Fruit fly (Drosophila melanogaster) whole organism, embryonic: ENCODE measurements around the gene spg.

Source experiments
- Atf3 ChIP-seq: fragments of 200-800 bp; sonication (Bioruptor generic); optimal IDR thresholded peaks from 3 replicates; lab custom pipeline; 2016; ENCODE audit warnings: missing biosample characterization, missing genetic modification characterization
- Blimp-1 ChIP-seq: fragments of 200-800 bp; sonication (Bioruptor generic); optimal IDR thresholded peaks from 3 replicates; lab custom pipeline; 2018; ENCODE audit warnings: missing biosample characterization, missing genetic modification characterization, mild to moderate bottlenecking, moderate library complexity, missing genetic modification reagents
- CG10147 ChIP-seq: fragments of 200-800 bp; sonication (Bioruptor generic); optimal IDR thresholded peaks from 2 replicates; lab custom pipeline; 2019; ENCODE audit warnings: missing biosample characterization, mild to moderate bottlenecking, missing genetic modification characterization, moderate library complexity
- CG18262 ChIP-seq: fragments of 200-800 bp; optimal IDR thresholded peaks from 3 replicates; lab custom pipeline; 2019; ENCODE audit warnings: missing biosample characterization, mild to moderate bottlenecking, missing genetic modification characterization, moderate library complexity
- CG2129 ChIP-seq: fragments of 200-800 bp; sonication (Bioruptor generic); IDR thresholded peaks from 2 replicates; pipeline ENCODE4 v1.3.6; 2022; ENCODE audit warnings: missing biosample characterization, missing genetic modification characterization; ENCODE audit not compliant: partially characterized antibody
- CG2199 ChIP-seq: fragments of 200-800 bp; sonication (Bioruptor generic); IDR thresholded peaks from 3 replicates; pipeline ENCODE4 v1.3.6; 2022; ENCODE audit warnings: missing biosample characterization, missing genetic modification characterization
- CG2889 ChIP-seq: fragments of 200-800 bp; sonication (Bioruptor generic); IDR thresholded peaks from 3 replicates; pipeline ENCODE4 v1.3.6; 2022; ENCODE audit warnings: missing biosample characterization, missing genetic modification characterization
- CG30020 ChIP-seq: fragments of 200-800 bp; optimal IDR thresholded peaks from 2 replicates; lab custom pipeline; 2019; ENCODE audit warnings: missing biosample characterization, mild to moderate bottlenecking, missing genetic modification characterization, moderate library complexity
- CG4820 ChIP-seq: fragments of 200-800 bp; sonication (Bioruptor generic); optimal IDR thresholded peaks from 3 replicates; lab custom pipeline; 2016; ENCODE audit warnings: missing biosample characterization, missing genetic modification characterization
- CG6683 ChIP-seq: fragments of 200-800 bp; sonication (Bioruptor generic); optimal IDR thresholded peaks from 2 replicates; lab custom pipeline; 2017; ENCODE audit warnings: missing biosample characterization, mild to moderate bottlenecking, missing genetic modification characterization, missing genetic modification reagents
- CG7372 ChIP-seq: fragments of 200-800 bp; sonication (Bioruptor generic); IDR thresholded peaks from 2 replicates; pipeline ENCODE4 v1.3.6; 2022; ENCODE audit warnings: missing biosample characterization, missing genetic modification characterization
- CG7745 ChIP-seq: fragments of 200-800 bp; sonication (Bioruptor generic); optimal IDR thresholded peaks from 2 replicates; lab custom pipeline; 2018; ENCODE audit warnings: missing biosample characterization, mild to moderate bottlenecking, missing genetic modification characterization, moderate library complexity
- CG7839 ChIP-seq: fragments of 200-800 bp; sonication (Bioruptor generic); optimal IDR thresholded peaks from 3 replicates; lab custom pipeline; 2018; ENCODE audit warnings: missing biosample characterization, mild to moderate bottlenecking, missing genetic modification characterization, moderate library complexity
- CG8281 ChIP-seq: fragments of 200-800 bp; sonication (Bioruptor generic); optimal IDR thresholded peaks from 2 replicates; lab custom pipeline; 2018; ENCODE audit warnings: missing biosample characterization, mild to moderate bottlenecking, missing genetic modification characterization, moderate library complexity
- CG8478 ChIP-seq: fragments of >200 bp; optimal IDR thresholded peaks from 2 replicates; lab custom pipeline; 2018
- CG9609 ChIP-seq: fragments of 200-800 bp; sonication (Bioruptor generic); optimal IDR thresholded peaks from 3 replicates; lab custom pipeline; 2016; ENCODE audit warnings: missing biosample characterization, missing genetic modification characterization
- CG9797 ChIP-seq: fragments of 200-800 bp; sonication (Bioruptor generic); optimal IDR thresholded peaks from 3 replicates; lab custom pipeline; 2018; ENCODE audit warnings: missing biosample characterization, mild to moderate bottlenecking, missing genetic modification characterization
- CG9817 ChIP-seq: fragments of 200-800 bp; sonication (Bioruptor generic); optimal IDR thresholded peaks from 2 replicates; lab custom pipeline; 2018; ENCODE audit warnings: missing biosample characterization, mild to moderate bottlenecking, missing genetic modification characterization, moderate library complexity
- D19A ChIP-seq: fragments of 200-800 bp; optimal IDR thresholded peaks from 3 replicates; lab custom pipeline; 2019; ENCODE audit warnings: missing biosample characterization, mild to moderate bottlenecking, missing genetic modification characterization, moderate library complexity
- Dll ChIP-seq: fragments of 200-800 bp; sonication (Bioruptor generic); IDR thresholded peaks from 4 replicates; pipeline ENCODE4 v1.3.6; 2022; ENCODE audit warnings: missing biosample characterization, missing genetic modification characterization; ENCODE audit not compliant: partially characterized antibody
- Ets97D ChIP-seq: fragments of 200-800 bp; sonication (Bioruptor generic); optimal IDR thresholded peaks from 3 replicates; lab custom pipeline; 2016; ENCODE audit warnings: missing biosample characterization, missing genetic modification characterization
- Hand ChIP-seq: fragments of 200-800 bp; sonication (Bioruptor generic); optimal IDR thresholded peaks from 2 replicates; lab custom pipeline; 2017; ENCODE audit warnings: mild to moderate bottlenecking, missing biosample characterization, missing genetic modification reagents, missing genetic modification characterization
- Mad ChIP-seq: fragments of 200-800 bp; sonication (Bioruptor generic); optimal IDR thresholded peaks from 2 replicates; lab custom pipeline; 2016; ENCODE audit warnings: missing biosample characterization, missing genetic modification characterization
- Med ChIP-seq: fragments of 200-800 bp; sonication (Bioruptor generic); peaks from one replicate; lab custom pipeline; 2016; ENCODE audit warnings: missing biosample characterization, missing genetic modification characterization, mild to moderate bottlenecking, inconsistent platforms, moderate library complexity
- Mes4 ChIP-seq: fragments of 200-800 bp; sonication (Bioruptor generic); optimal IDR thresholded peaks from 2 replicates; lab custom pipeline; 2016; ENCODE audit warnings: missing biosample characterization, missing genetic modification characterization
- Mrtf ChIP-seq: fragments of 200-800 bp; sonication (Bioruptor generic); IDR thresholded peaks from 3 replicates; pipeline ENCODE4 v1.3.6; 2022; ENCODE audit warnings: missing biosample characterization, missing genetic modification characterization
- NFAT ChIP-seq: fragments of 200-800 bp; sonication (Bioruptor generic); IDR thresholded peaks from 2 replicates; pipeline ENCODE4 v1.3.6; 2022; ENCODE audit warnings: missing biosample characterization, missing genetic modification characterization
- Optix ChIP-seq: fragments of 200-800 bp; sonication (Bioruptor generic); IDR thresholded peaks from 3 replicates; pipeline ENCODE4 v1.3.6; 2022; ENCODE audit warnings: missing biosample characterization, missing genetic modification characterization
- Side ChIP-seq: fragments of 200-800 bp; sonication (Bioruptor generic); optimal IDR thresholded peaks from 2 replicates; lab custom pipeline; 2016; ENCODE audit warnings: missing biosample characterization, missing genetic modification characterization
- Spps ChIP-seq: fragments of 200-800 bp; sonication (Bioruptor generic); optimal IDR thresholded peaks from 2 replicates; lab custom pipeline; 2018; ENCODE audit warnings: missing biosample characterization, mild to moderate bottlenecking, missing genetic modification characterization
- Sry-β ChIP-seq: fragments of 200-800 bp; sonication (Bioruptor generic); optimal IDR thresholded peaks from 2 replicates; lab custom pipeline; 2018; ENCODE audit warnings: missing biosample characterization, mild to moderate bottlenecking, missing genetic modification characterization, moderate library complexity
- Xrp1 ChIP-seq: fragments of 200-800 bp; sonication (Bioruptor generic); IDR thresholded peaks from 2 replicates; pipeline ENCODE4 v1.3.6; 2022; ENCODE audit warnings: missing biosample characterization, missing genetic modification characterization
- abd-A ChIP-seq: fragments of 200-800 bp; sonication (Bioruptor generic); optimal IDR thresholded peaks from 3 replicates; lab custom pipeline; 2019; ENCODE audit warnings: missing biosample characterization, mild to moderate bottlenecking, missing genetic modification characterization, moderate library complexity
- cato ChIP-seq: fragments of 200-800 bp; sonication (Bioruptor generic); optimal IDR thresholded peaks from 2 replicates; lab custom pipeline; 2016; ENCODE audit warnings: missing biosample characterization, missing genetic modification characterization, borderline replicate concordance
- crol ChIP-seq: fragments of 200-800 bp; sonication (Bioruptor generic); IDR thresholded peaks from 2 replicates; pipeline ENCODE4 v1.3.6; 2022; ENCODE audit warnings: missing biosample characterization, missing genetic modification characterization
- eyg ChIP-seq: fragments of 200-800 bp; sonication (Bioruptor generic); optimal IDR thresholded peaks from 3 replicates; lab custom pipeline; 2016; ENCODE audit warnings: missing biosample characterization, missing genetic modification characterization
- kah ChIP-seq: fragments of 200-800 bp; sonication (Bioruptor generic); optimal IDR thresholded peaks from 2 replicates; lab custom pipeline; 2018; ENCODE audit warnings: missing biosample characterization, mild to moderate bottlenecking, missing genetic modification characterization
- knrl ChIP-seq: fragments of 200-800 bp; sonication (Bioruptor generic); IDR thresholded peaks from 3 replicates; pipeline ENCODE4 v1.3.6; 2022; ENCODE audit warnings: missing biosample characterization, missing genetic modification characterization; ENCODE audit not compliant: partially characterized antibody
- mld ChIP-seq: fragments of 200-800 bp; sonication (Bioruptor generic); IDR thresholded peaks from 3 replicates; pipeline ENCODE4 v1.3.6; 2022; ENCODE audit warnings: missing biosample characterization, missing genetic modification characterization; ENCODE audit not compliant: partially characterized antibody
- nerfin-1 ChIP-seq: fragments of 200-800 bp; sonication (Bioruptor generic); optimal IDR thresholded peaks from 3 replicates; lab custom pipeline; 2019; ENCODE audit warnings: missing biosample characterization, mild to moderate bottlenecking, missing genetic modification characterization, moderate library complexity
- org-1 ChIP-seq: fragments of 200-800 bp; sonication (Bioruptor generic); optimal IDR thresholded peaks from 2 replicates; lab custom pipeline; 2017; ENCODE audit warnings: missing biosample characterization, missing genetic modification characterization
- peb ChIP-seq: fragments of 200-800 bp; sonication (Bioruptor generic); IDR thresholded peaks from 2 replicates; pipeline ENCODE4 v1.3.6; 2022; ENCODE audit warnings: missing biosample characterization, missing genetic modification characterization
- pzg ChIP-seq: fragments of 200-800 bp; sonication (Bioruptor generic); optimal IDR thresholded peaks from 3 replicates; lab custom pipeline; 2018; ENCODE audit warnings: missing biosample characterization, mild to moderate bottlenecking, missing genetic modification characterization, moderate library complexity
- salm ChIP-seq: fragments of 200-800 bp; sonication (Bioruptor generic); optimal IDR thresholded peaks from 2 replicates; lab custom pipeline; 2018; ENCODE audit warnings: missing biosample characterization, mild to moderate bottlenecking, missing genetic modification characterization
- sc ChIP-seq, 3 experiments: fragments of >200 bp in 2 of 3; fragments of 200-800 bp in 1 of 3; sonication (Bioruptor generic) in 1 of 3; optimal IDR thresholded peaks; 2 replicates in 2 of 3; 3 replicates in 1 of 3; lab custom pipeline; 2017; ENCODE audit warnings: mild to moderate bottlenecking in 1 of 3, missing biosample characterization in 1 of 3, missing genetic modification characterization in 1 of 3, missing genetic modification reagents in 1 of 3
- so ChIP-seq: fragments of 200-800 bp; sonication (Bioruptor generic); IDR thresholded peaks from 3 replicates; pipeline ENCODE4 v1.3.6; 2022; ENCODE audit warnings: missing biosample characterization, missing genetic modification characterization
- stwl ChIP-seq: fragments of 200-800 bp; sonication (Bioruptor generic); optimal IDR thresholded peaks from 3 replicates; lab custom pipeline; 2018; ENCODE audit warnings: missing biosample characterization, mild to moderate bottlenecking, missing genetic modification characterization, moderate library complexity
- sug ChIP-seq: fragments of 200-800 bp; optimal IDR thresholded peaks from 2 replicates; lab custom pipeline; 2019; ENCODE audit warnings: missing biosample characterization, mild to moderate bottlenecking, missing genetic modification characterization, moderate library complexity
- tap ChIP-seq: fragments of 200-800 bp; optimal IDR thresholded peaks from 3 replicates; lab custom pipeline; 2019; ENCODE audit warnings: missing biosample characterization, mild to moderate bottlenecking, missing genetic modification characterization, moderate library complexity
- usp ChIP-seq: fragments of >200 bp; optimal IDR thresholded peaks from 2 replicates; lab custom pipeline; 2017; ENCODE audit warnings: missing biosample characterization, missing genetic modification characterization

The spg gene

DNA sequence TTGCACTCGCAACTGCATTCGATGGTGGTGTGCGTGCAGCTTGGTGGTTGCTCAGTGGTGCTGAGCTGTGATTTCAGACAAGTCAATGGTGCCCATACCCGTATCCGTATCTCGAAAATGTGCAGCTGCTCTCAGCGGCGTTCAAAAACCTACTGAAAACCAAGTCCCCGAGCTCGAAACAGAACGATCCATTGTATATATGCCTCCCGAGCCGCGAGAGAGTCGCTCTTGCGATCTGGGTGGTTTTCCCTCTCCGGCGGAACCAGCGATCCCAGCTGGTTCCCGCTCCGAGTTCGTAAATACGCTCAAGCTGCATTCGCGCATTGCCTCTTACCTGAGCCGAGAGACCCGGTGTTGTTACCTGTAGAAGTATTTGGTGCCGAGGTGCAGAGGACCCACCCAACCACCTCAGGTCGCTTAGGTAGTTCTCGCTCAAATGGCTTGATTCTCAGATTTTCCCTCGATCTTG lies 14.0 kb downstream of the spg start, which contains the start of gene Inx3 (continued):
- no peak for TF ChIP-seq CG8281
- TF ChIP-seq Blimp-1 (GFP tag; lab: Kevin White, UChicago): no peak
- TF ChIP-seq CG6683 (GFP tag; lab: Kevin White, UChicago): no peak
- no peak for TF ChIP-seq CG10147 (GFP tag; lab: Kevin White, UChicago)
- TF ChIP-seq Med (GFP tag; lab: Kevin White, UChicago): peak; percentile 82
- no peak for TF ChIP-seq cato (GFP tag; lab: Kevin White, UChicago)
- peak; percentile 2 for TF ChIP-seq stwl (tag; lab: Kevin White, UChicago)
- no peak for TF ChIP-seq CG2129 (GFP tag; lab: Robert Waterston, UW)
- no peak for TF ChIP-seq Ets97D (GFP tag; lab: Kevin White, UChicago)
- TF ChIP-seq peb (GFP tag; lab: Robert Waterston, UW): no peak
- TF ChIP-seq CG18262 (tag; lab: Kevin White, UChicago): no peak
- no peak for TF ChIP-seq Atf3 (GFP tag; lab: Kevin White, UChicago)
- TF ChIP-seq CG30020 (tag; lab: Kevin White, UChicago): no peak
- no peak for TF ChIP-seq Side
- TF ChIP-seq eyg (GFP tag; lab: Kevin White, UChicago): no peak
- TF ChIP-seq CG9817 (tag; lab: Kevin White, UChicago): no peak
- no peak for TF ChIP-seq CG9609 (GFP tag; lab: Kevin White, UChicago)
- TF ChIP-seq Mad (GFP tag; lab: Kevin White, UChicago): no peak
- no peak for TF ChIP-seq CG4820 (GFP tag; lab: Kevin White, UChicago)
- no peak for TF ChIP-seq usp (GFP tag; lab: Kevin White, UChicago)
- no peak for TF ChIP-seq CG9797 (GFP tag; lab: Kevin White, UChicago)
- TF ChIP-seq tap (tag; lab: Kevin White, UChicago): no peak
- TF ChIP-seq Xrp1: no peak
- 0 out of 3 replicates have a peak, but pooled peaks have one; percentile 35 for TF ChIP-seq knrl (GFP tag; lab: Robert Waterston, UW)
- TF ChIP-seq Optix: peak; percentile 31; the same call in 1 of the 3 replicates
- no peak for TF ChIP-seq Mrtf (GFP tag; lab: Robert Waterston, UW)
- peak; percentile 10 for TF ChIP-seq nerfin-1
- TF ChIP-seq CG8478: no peak
- TF ChIP-seq salm: no peak
- TF ChIP-seq sug (tag; lab: Kevin White, UChicago): no peak

DNA sequence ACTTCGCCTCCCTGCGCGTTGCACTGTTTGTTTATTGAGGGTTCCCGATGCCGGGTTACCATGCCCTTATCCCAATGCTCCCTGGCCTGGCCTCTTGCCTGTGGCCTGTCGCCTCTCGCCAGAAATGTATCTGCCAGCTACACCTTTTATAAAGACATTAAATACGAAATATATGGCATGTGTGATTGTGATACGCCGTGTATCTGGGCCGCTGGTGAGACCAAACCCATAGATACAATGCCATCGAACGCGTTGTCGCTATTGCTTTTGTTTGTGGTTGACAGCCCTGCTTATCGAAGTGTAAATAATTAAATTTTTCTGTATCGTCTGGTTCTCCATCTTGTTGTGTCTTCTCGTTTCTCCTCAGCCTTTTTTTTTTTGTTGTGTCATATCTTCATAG lies 15.5 kb downstream of the spg start:
- TF ChIP-seq Hand (no peak), CG2129 (GFP tag; lab: Robert Waterston, UW) (no peak), D19A (tag; lab: Kevin White, UChicago) (no peak), Sry-β (no peak), sc (optimal IDR thresholded peaks at IDR 0.05; lab: Kevin White, UChicago) (no peak), sc (GFP tag; optimal IDR thresholded peaks at IDR 0.05; lab: Kevin White, UChicago) (no peak), CG2199 (GFP tag; lab: Robert Waterston, UW) (peak; percentile 53; the same call in 1 of the 3 replicates), NFAT (GFP tag; lab: Robert Waterston, UW) (no peak), Ets97D (GFP tag; lab: Kevin White, UChicago) (no peak), CG7745 (tag; lab: Kevin White, UChicago) (peak; percentile 70), so (GFP tag; lab: Robert Waterston, UW) (no peak), CG7839 (no peak), Spps (tag; lab: Kevin White, UChicago) (no peak), Dll (GFP tag; lab: Robert Waterston, UW) (no peak), crol (0 out of 2 replicates have a peak, but pooled peaks have one; percentile 11), pzg (no peak), Mes4 (no peak), CG18262 (tag; lab: Kevin White, UChicago) (no peak), kah (no peak), CG2889 (GFP tag; lab: Robert Waterston, UW) (no peak), org-1 (GFP tag; lab: Kevin White, UChicago) (no peak), Med (GFP tag; lab: Kevin White, UChicago) (peak; percentile 46), mld (GFP tag; lab: Robert Waterston, UW) (no peak), abd-A (tag; lab: Kevin White, UChicago) (peak; percentile 28), CG7372 (GFP tag; lab: Robert Waterston, UW) (no peak)
